Fruit fly (Drosophila melanogaster) Kc167 (cell line): ENCODE measurements around the gene CG43783.

Source experiments
- Myc ChIP-seq: fragments of >200 bp; optimal IDR thresholded peaks from 2 replicates; lab custom pipeline; 2017; ENCODE audit warnings: missing external identifiers
- h ChIP-seq: fragments of >200 bp; optimal IDR thresholded peaks from 3 replicates; lab custom pipeline; 2018; ENCODE audit warnings: missing external identifiers
- insv ChIP-seq: fragments of >200 bp; optimal IDR thresholded peaks from 3 replicates; lab custom pipeline; 2018; ENCODE audit warnings: missing external identifiers
- psq ChIP-seq: fragments of >200 bp; optimal IDR thresholded peaks from 2 replicates; lab custom pipeline; 2017; ENCODE audit warnings: missing external identifiers
- ttk ChIP-seq: sonication (Bioruptor generic); optimal IDR thresholded peaks from 2 replicates; lab custom pipeline; 2017; ENCODE audit warnings: missing external identifiers

DNA sequence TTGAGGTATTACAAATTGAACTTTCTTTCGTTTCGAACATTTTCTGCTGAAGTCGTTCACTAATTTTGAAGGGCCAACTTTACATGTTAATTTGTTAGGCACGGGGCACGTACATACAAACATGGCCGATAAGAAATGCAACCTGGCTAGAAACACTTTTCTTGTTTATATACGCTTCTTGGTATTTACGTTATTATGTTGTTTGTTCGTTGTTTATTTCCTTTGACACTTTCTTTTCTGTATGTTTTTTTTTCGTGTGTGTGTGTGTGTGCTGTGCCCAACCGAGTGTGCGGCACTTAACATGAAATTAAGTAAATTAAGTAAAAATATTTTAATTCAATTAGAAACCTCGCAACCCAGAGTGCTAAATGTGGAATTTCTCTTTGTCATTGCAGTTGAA, 28.4 kb downstream of the CG43783 start:
- TF ChIP-seq Myc, result no peak
- TF ChIP-seq ttk (lab: Kevin White, UChicago), result no peak
- no peak for TF ChIP-seq psq
- no peak for TF ChIP-seq insv (lab: Kevin White, UChicago)
- no peak for TF ChIP-seq h
